Fruit fly (Drosophila melanogaster) whole organism, embryonic: Measurements from ENCODE around the gene CG14664.
A peak's percentile ranks its signal among the peaks of the same experiment; 100 is the strongest.

Experiments used
- CG12219 ChIP-seq: fragments of 200-800 bp; sonication (Bioruptor generic); optimal IDR thresholded peaks from 3 replicates; lab custom pipeline; 2018; ENCODE audit warnings: missing biosample characterization, mild to moderate bottlenecking, missing genetic modification characterization
- CG13296 ChIP-seq: fragments of 200-800 bp; sonication (Bioruptor generic); optimal IDR thresholded peaks from 3 replicates; lab custom pipeline; 2018; ENCODE audit warnings: missing biosample characterization, mild to moderate bottlenecking, missing genetic modification characterization
- CG14667 ChIP-seq: fragments of 200-800 bp; sonication (Bioruptor generic); IDR thresholded peaks from 2 replicates; pipeline ENCODE4 v1.3.6; 2022; ENCODE audit warnings: missing biosample characterization, missing genetic modification characterization
- CG14710 ChIP-seq: fragments of 200-800 bp; sonication (Bioruptor generic); optimal IDR thresholded peaks from 3 replicates; lab custom pipeline; 2019; ENCODE audit warnings: missing biosample characterization, mild to moderate bottlenecking, missing genetic modification characterization, moderate library complexity
- CG14860 ChIP-seq: fragments of 200-800 bp; sonication (Bioruptor generic); IDR thresholded peaks from 3 replicates; pipeline ENCODE4 v1.3.6; 2022; ENCODE audit warnings: missing biosample characterization, missing genetic modification characterization; ENCODE audit not compliant: partially characterized antibody
- CG17361 ChIP-seq: fragments of 200-800 bp; sonication (Bioruptor generic); IDR thresholded peaks from 3 replicates; pipeline ENCODE4 v1.3.6; 2022; ENCODE audit warnings: missing biosample characterization, missing genetic modification characterization
- CG17802 ChIP-seq: fragments of 200-800 bp; sonication (Bioruptor generic); optimal IDR thresholded peaks from 2 replicates; lab custom pipeline; 2018; ENCODE audit warnings: missing biosample characterization, mild to moderate bottlenecking, missing genetic modification characterization, moderate library complexity
- CG2120 ChIP-seq: fragments of 200-800 bp; sonication (Bioruptor generic); optimal IDR thresholded peaks from 3 replicates; lab custom pipeline; 2016; ENCODE audit warnings: missing biosample characterization, missing genetic modification characterization
- CG30431 ChIP-seq: fragments of 200-800 bp; sonication (Bioruptor generic); optimal IDR thresholded peaks from 2 replicates; lab custom pipeline; 2017; ENCODE audit warnings: missing biosample characterization, missing genetic modification characterization
- CG32532 ChIP-seq: fragments of 200-800 bp; sonication (Bioruptor generic); IDR thresholded peaks from 2 replicates; pipeline ENCODE4 v1.3.6; 2022; ENCODE audit warnings: missing biosample characterization, missing genetic modification characterization
- CG33557 ChIP-seq: fragments of 200-800 bp; sonication (Bioruptor generic); optimal IDR thresholded peaks from 2 replicates; lab custom pipeline; 2019; ENCODE audit warnings: missing biosample characterization, mild to moderate bottlenecking, missing genetic modification characterization, moderate library complexity
- CG34224 ChIP-seq: fragments of 200-800 bp; sonication (Bioruptor generic); IDR thresholded peaks from 3 replicates; pipeline ENCODE4 v1.3.6; 2022; ENCODE audit warnings: missing biosample characterization, missing genetic modification characterization; ENCODE audit not compliant: partially characterized antibody
- CG4424 ChIP-seq: fragments of 200-800 bp; sonication (Bioruptor generic); optimal IDR thresholded peaks from 3 replicates; lab custom pipeline; 2016; ENCODE audit warnings: missing biosample characterization, missing genetic modification characterization
- CG4617 ChIP-seq: fragments of 200-800 bp; sonication (Bioruptor generic); optimal IDR thresholded peaks from 3 replicates; lab custom pipeline; 2016; ENCODE audit warnings: missing biosample characterization, missing genetic modification characterization, borderline replicate concordance
- CG5180 ChIP-seq: fragments of 200-800 bp; sonication (Bioruptor generic); optimal IDR thresholded peaks from 3 replicates; lab custom pipeline; 2017; ENCODE audit warnings: missing biosample characterization, missing genetic modification characterization, mild to moderate bottlenecking, moderate library complexity, missing genetic modification reagents
- CG6689 ChIP-seq: fragments of 200-800 bp; sonication (Bioruptor generic); IDR thresholded peaks from 2 replicates; pipeline ENCODE4 v1.3.6; 2022; ENCODE audit warnings: missing biosample characterization, missing genetic modification characterization
- CG6765 ChIP-seq: fragments of 200-800 bp; sonication (Bioruptor generic); optimal IDR thresholded peaks from 3 replicates; lab custom pipeline; 2017; ENCODE audit warnings: missing biosample characterization, mild to moderate bottlenecking, missing genetic modification characterization
- CG7786 ChIP-seq: fragments of 200-800 bp; sonication (Bioruptor generic); optimal IDR thresholded peaks from 2 replicates; lab custom pipeline; 2016; ENCODE audit warnings: missing biosample characterization, missing genetic modification characterization
- CG7963 ChIP-seq: fragments of 200-800 bp; sonication (Bioruptor generic); IDR thresholded peaks from 3 replicates; pipeline ENCODE4 v1.3.6; 2022; ENCODE audit warnings: missing biosample characterization, missing genetic modification characterization; ENCODE audit not compliant: partially characterized antibody
- CG8478 ChIP-seq: fragments of >200 bp; optimal IDR thresholded peaks from 2 replicates; lab custom pipeline; 2018
- CHES-1-like ChIP-seq: fragments of 200-800 bp; sonication (Bioruptor generic); optimal IDR thresholded peaks from 2 replicates; lab custom pipeline; 2016; ENCODE audit warnings: missing biosample characterization, missing genetic modification characterization
- Dek ChIP-seq: fragments of 200-800 bp; sonication (Bioruptor generic); optimal IDR thresholded peaks from 3 replicates; lab custom pipeline; 2019; ENCODE audit warnings: missing biosample characterization, mild to moderate bottlenecking, missing genetic modification characterization, moderate library complexity
- Dp ChIP-seq: fragments of 200-800 bp; sonication (Bioruptor generic); optimal IDR thresholded peaks from 2 replicates; lab custom pipeline; 2018; ENCODE audit warnings: missing biosample characterization, mild to moderate bottlenecking, missing genetic modification characterization, moderate library complexity
- Elba2 ChIP-seq: fragments of 200-800 bp; sonication (Bioruptor generic); optimal IDR thresholded peaks from 3 replicates; lab custom pipeline; 2016; ENCODE audit warnings: missing biosample characterization, missing genetic modification characterization
- Jarid2 ChIP-seq: fragments of 200-800 bp; sonication (Bioruptor generic); optimal IDR thresholded peaks from 3 replicates; lab custom pipeline; 2017; ENCODE audit warnings: mild to moderate bottlenecking, missing biosample characterization, missing genetic modification reagents, missing genetic modification characterization
- Mad ChIP-seq: fragments of 200-800 bp; sonication (Bioruptor generic); optimal IDR thresholded peaks from 2 replicates; lab custom pipeline; 2016; ENCODE audit warnings: missing biosample characterization, missing genetic modification characterization
- NFAT ChIP-seq: fragments of 200-800 bp; sonication (Bioruptor generic); IDR thresholded peaks from 2 replicates; pipeline ENCODE4 v1.3.6; 2022; ENCODE audit warnings: missing biosample characterization, missing genetic modification characterization
- Nf-YC ChIP-seq: fragments of 200-800 bp; optimal IDR thresholded peaks from 3 replicates; lab custom pipeline; 2019; ENCODE audit warnings: missing biosample characterization, mild to moderate bottlenecking, missing genetic modification characterization, moderate library complexity
- Sry-δ ChIP-seq: fragments of 200-800 bp; sonication (Bioruptor generic); optimal IDR thresholded peaks from 2 replicates; lab custom pipeline; 2016; ENCODE audit warnings: missing biosample characterization, missing genetic modification characterization
- ab ChIP-seq: fragments of 200-800 bp; sonication (Bioruptor generic); optimal IDR thresholded peaks from 2 replicates; lab custom pipeline; 2016; ENCODE audit warnings: missing biosample characterization, missing genetic modification characterization
- ase ChIP-seq: fragments of 200-800 bp; sonication (Bioruptor generic); IDR thresholded peaks from 3 replicates; pipeline ENCODE4 v1.3.6; 2022; ENCODE audit warnings: missing biosample characterization, missing genetic modification characterization
- bowl ChIP-seq: fragments of 200-800 bp; sonication (Bioruptor generic); IDR thresholded peaks from 2 replicates; pipeline ENCODE4 v1.3.6; 2022; ENCODE audit warnings: missing biosample characterization, missing genetic modification characterization
- chn ChIP-seq: fragments of 200-800 bp; sonication (Bioruptor generic); optimal IDR thresholded peaks from 2 replicates; lab custom pipeline; 2016; ENCODE audit warnings: missing biosample characterization, missing genetic modification characterization
- dimm ChIP-seq: fragments of 200-800 bp; sonication (Bioruptor generic); IDR thresholded peaks from 2 replicates; pipeline ENCODE4 v1.3.6; 2022; ENCODE audit warnings: missing biosample characterization, missing genetic modification characterization
- dmrt99B ChIP-seq: fragments of 200-800 bp; sonication (Bioruptor generic); optimal IDR thresholded peaks from 2 replicates; lab custom pipeline; 2018; ENCODE audit warnings: missing biosample characterization, mild to moderate bottlenecking, missing genetic modification characterization, moderate library complexity
- dpn ChIP-seq, 2 experiments: fragments of 200-800 bp; sonication (Bioruptor generic); optimal IDR thresholded peaks; 3 replicates each; lab custom pipeline; 2016; ENCODE audit warnings: missing biosample characterization in 2 of 2, missing genetic modification characterization in 2 of 2
- emc ChIP-seq: fragments of 200-800 bp; sonication (Bioruptor generic); optimal IDR thresholded peaks from 2 replicates; lab custom pipeline; 2016; ENCODE audit warnings: missing biosample characterization, missing genetic modification characterization
- fru ChIP-seq: fragments of >200 bp; optimal IDR thresholded peaks from 2 replicates; lab custom pipeline; 2017
- gcm2 ChIP-seq: fragments of 200-800 bp; sonication (Bioruptor generic); optimal IDR thresholded peaks from 2 replicates; lab custom pipeline; 2016; ENCODE audit warnings: missing biosample characterization, missing genetic modification characterization
- grau ChIP-seq: fragments of 200-800 bp; optimal IDR thresholded peaks from 3 replicates; lab custom pipeline; 2019; ENCODE audit warnings: missing biosample characterization, mild to moderate bottlenecking, missing genetic modification characterization, moderate library complexity
- grn ChIP-seq: fragments of 200-800 bp; sonication (Bioruptor generic); optimal IDR thresholded peaks from 3 replicates; lab custom pipeline; 2017; ENCODE audit warnings: missing biosample characterization, missing genetic modification characterization
- her ChIP-seq: fragments of 200-800 bp; sonication (Bioruptor generic); optimal IDR thresholded peaks from 2 replicates; lab custom pipeline; 2016; ENCODE audit warnings: missing biosample characterization, missing genetic modification characterization
- insv ChIP-seq, 2 experiments: fragments of 200-800 bp; sonication (Bioruptor generic); optimal IDR thresholded peaks; 3 replicates each; lab custom pipeline; 2016 to 2018; ENCODE audit warnings: missing biosample characterization in 2 of 2, missing genetic modification characterization in 2 of 2
- kah ChIP-seq: fragments of 200-800 bp; sonication (Bioruptor generic); optimal IDR thresholded peaks from 2 replicates; lab custom pipeline; 2018; ENCODE audit warnings: missing biosample characterization, mild to moderate bottlenecking, missing genetic modification characterization
- lab ChIP-seq: fragments of 200-800 bp; sonication (Bioruptor generic); optimal IDR thresholded peaks from 3 replicates; lab custom pipeline; 2017; ENCODE audit warnings: missing biosample characterization, missing genetic modification characterization, mild to moderate bottlenecking, moderate library complexity, missing genetic modification reagents
- pnt ChIP-seq: fragments of 200-800 bp; sonication (Bioruptor generic); optimal IDR thresholded peaks from 3 replicates; lab custom pipeline; 2016; ENCODE audit warnings: missing biosample characterization, missing genetic modification characterization
- psq ChIP-seq: fragments of 200-800 bp; sonication (Bioruptor generic); optimal IDR thresholded peaks from 2 replicates; lab custom pipeline; 2017; ENCODE audit warnings: missing biosample characterization, missing genetic modification characterization
- sima ChIP-seq: fragments of 200-800 bp; sonication (Bioruptor generic); optimal IDR thresholded peaks from 2 replicates; lab custom pipeline; 2016; ENCODE audit warnings: missing biosample characterization, missing genetic modification characterization
- sna ChIP-seq: fragments of 200-800 bp; sonication (Bioruptor generic); IDR thresholded peaks from 2 replicates; pipeline ENCODE4 v1.3.6; 2022; ENCODE audit warnings: missing biosample characterization, missing genetic modification characterization; ENCODE audit not compliant: partially characterized antibody
- stwl ChIP-seq: fragments of 200-800 bp; sonication (Bioruptor generic); optimal IDR thresholded peaks from 3 replicates; lab custom pipeline; 2018; ENCODE audit warnings: missing biosample characterization, mild to moderate bottlenecking, missing genetic modification characterization, moderate library complexity
- toy ChIP-seq: fragments of 200-800 bp; sonication (Bioruptor generic); IDR thresholded peaks from 2 replicates; pipeline ENCODE4 v1.3.6; 2022; ENCODE audit warnings: missing biosample characterization, missing genetic modification characterization

The CG14664 gene

DNA sequence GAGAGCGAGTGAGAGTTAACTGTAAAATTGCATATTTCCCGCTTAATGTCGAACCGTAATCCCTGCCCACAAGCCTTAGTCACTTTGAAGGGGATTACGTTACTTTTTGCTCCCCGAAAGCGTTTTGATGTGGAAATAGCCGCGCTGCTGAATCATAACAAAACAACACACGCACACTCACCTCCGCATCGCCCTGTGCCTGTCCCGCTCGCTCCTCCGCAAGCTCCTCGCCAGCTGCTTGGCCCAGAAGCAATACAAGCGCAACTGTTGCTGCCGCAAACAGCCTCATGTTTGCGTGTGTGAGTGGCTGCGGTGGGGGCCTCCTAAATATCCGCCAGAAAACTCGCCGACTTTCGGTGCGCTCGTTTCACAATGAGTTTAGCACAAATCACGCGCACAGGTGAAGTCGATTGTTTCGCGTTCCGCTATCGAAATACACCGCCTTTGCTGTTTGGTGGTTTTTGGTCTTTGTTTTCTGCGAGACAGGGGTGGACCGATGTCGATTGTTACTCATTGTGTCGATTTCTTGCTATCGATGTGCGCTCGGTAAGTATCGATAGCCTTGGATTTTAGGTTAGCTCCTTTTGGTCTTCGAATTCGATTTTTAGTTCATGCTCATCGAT is 27.4 kb downstream of the CG14664 start, which contains the start of gene CtsF (continued):
- TF ChIP-seq sna (GFP tag; lab: Robert Waterston, UW) (peak; percentile 99), chn (GFP tag; lab: Kevin White, UChicago) (peak; percentile 15), CG6689 (GFP tag; lab: Robert Waterston, UW) (no peak), CHES-1-like (GFP tag; lab: Kevin White, UChicago) (peak; percentile 49), stwl (tag; lab: Kevin White, UChicago) (peak; percentile 78), CG4424 (GFP tag; lab: Kevin White, UChicago) (no peak), CG13296 (peak; percentile 30), ab (GFP tag; lab: Kevin White, UChicago) (no peak), grau (tag; lab: Kevin White, UChicago) (peak; percentile 19), insv (GFP tag; optimal IDR thresholded peaks at IDR 0.05; lab: Kevin White, UChicago) (no peak), her (GFP tag; lab: Kevin White, UChicago) (peak; percentile 79), CG14710 (tag; lab: Kevin White, UChicago) (peak; percentile 47), CG8478 (peak; percentile 93), toy (GFP tag; lab: Robert Waterston, UW) (no peak), grn (GFP tag; lab: Kevin White, UChicago) (no peak), CG14667 (no peak), CG5180 (GFP tag; lab: Kevin White, UChicago) (no peak), CG33557 (GFP tag; lab: Kevin White, UChicago) (no peak), Nf-YC (tag; lab: Kevin White, UChicago) (peak; percentile 49), NFAT (GFP tag; lab: Robert Waterston, UW) (no peak), CG17361 (GFP tag; lab: Robert Waterston, UW) (peak; percentile 49; the same call in 1 of the 3 replicates), CG32532 (GFP tag; lab: Robert Waterston, UW) (peak; percentile 34; the same call in 1 of the 2 replicates), dpn (GFP tag; optimal IDR thresholded peaks at IDR 0.05; lab: Kevin White, UChicago) (peak; percentile 20 to 25), CG4617 (peak; percentile 57), kah (GFP tag; lab: Kevin White, UChicago) (peak; percentile 55), CG6765 (GFP tag; lab: Kevin White, UChicago) (peak; percentile 7), Dek (no peak), Dp (peak; percentile 92), CG17802 (tag; lab: Kevin White, UChicago) (no peak), dmrt99B (peak; percentile 14), Elba2 (GFP tag; lab: Kevin White, UChicago) (no peak), Mad (GFP tag; lab: Kevin White, UChicago) (no peak), psq (GFP tag; lab: Kevin White, UChicago) (no peak), CG2120 (peak; percentile 15), CG7786 (GFP tag; lab: Kevin White, UChicago) (no peak), CG12219 (no peak), Sry-δ (GFP tag; lab: Kevin White, UChicago) (peak; percentile 98), fru (lab: Kevin White, UChicago) (no peak), dimm (GFP tag; lab: Robert Waterston, UW) (no peak), CG14860 (GFP tag; lab: Robert Waterston, UW) (peak; percentile 100), Jarid2 (GFP tag; lab: Kevin White, UChicago) (peak; percentile 61), pnt (GFP tag; lab: Kevin White, UChicago) (no peak), CG30431 (GFP tag; lab: Kevin White, UChicago) (no peak), gcm2 (GFP tag; lab: Kevin White, UChicago) (no peak), CG7963 (peak; percentile 99), ase (GFP tag; lab: Robert Waterston, UW) (no peak), lab (GFP tag; lab: Kevin White, UChicago) (peak; percentile 54), sima (no peak), bowl (no peak), CG34224 (peak; percentile 100), emc (GFP tag; lab: Kevin White, UChicago) (no peak)
